Worm (Caenorhabditis elegans): ENCODE measurements around the gene str-188.

The str-188 gene

ce11 chrV:9685559-9685958 lies 30.9 kb upstream of the str-188 start, which contains the start of gene ZK287.4:
ZK287.4 (minus strand) TSS chrV:9685659.
- TF ChIP-seq hmg-4 (GFP tag; optimal IDR thresholded peaks at IDR 0.05): no peak
- no peak for TF ChIP-seq ceh-36 (tag; optimal IDR thresholded peaks at IDR 0.05)
- TF ChIP-seq ets-7 (tag; optimal IDR thresholded peaks at IDR 0.05): no peak
- TF ChIP-seq tbx-11 (GFP tag; IDR thresholded peaks at IDR 0.05): no peak
- TF ChIP-seq tra-4 (tag; optimal IDR thresholded peaks at IDR 0.05): no peak
- no peak for TF ChIP-seq tbx-37 (GFP tag; conservative IDR thresholded peaks at IDR 0.05)
- no peak for TF ChIP-seq ceh-13 (GFP tag; optimal IDR thresholded peaks at IDR 0.05)
- TF ChIP-seq F13C5.2 (tag; optimal IDR thresholded peaks at IDR 0.05): no peak
- TF ChIP-seq hnd-1 (tag; optimal IDR thresholded peaks at IDR 0.05): no peak
- no peak for TF ChIP-seq B0310.2 (tag; optimal IDR thresholded peaks at IDR 0.05)
- TF ChIP-seq ama-1 (optimal IDR thresholded peaks at IDR 0.05): no peak
- TF ChIP-seq hmbx-1 (tag; optimal IDR thresholded peaks at IDR 0.05): no peak
- TF ChIP-seq scrt-1 (GFP tag; IDR thresholded peaks at IDR 0.05): no peak
- no peak for TF ChIP-seq aly-1 (tag; optimal IDR thresholded peaks at IDR 0.05)
- TF ChIP-seq sea-1 (GFP tag; conservative IDR thresholded peaks at IDR 0.05): no peak
- TF ChIP-seq pes-1 (GFP tag; IDR thresholded peaks at IDR 0.05): no peak

- no peak for TF ChIP-seq tra-4 (tag; optimal IDR thresholded peaks at IDR 0.05)
- TF ChIP-seq B0310.2 (tag; optimal IDR thresholded peaks at IDR 0.05): no peak
- no peak for TF ChIP-seq flt-1 (GFP tag; IDR thresholded peaks at IDR 0.05)
- no peak for TF ChIP-seq tbx-37 (GFP tag; conservative IDR thresholded peaks at IDR 0.05)
- TF ChIP-seq hmbx-1 (tag; optimal IDR thresholded peaks at IDR 0.05): no peak
- TF ChIP-seq hmg-4 (GFP tag; optimal IDR thresholded peaks at IDR 0.05): no peak
- TF ChIP-seq pes-1 (GFP tag; IDR thresholded peaks at IDR 0.05): no peak
- no peak for TF ChIP-seq ceh-13 (GFP tag; optimal IDR thresholded peaks at IDR 0.05)
- no peak for TF ChIP-seq aly-1 (tag; optimal IDR thresholded peaks at IDR 0.05)
These were observed 27.1 kb upstream of the str-188 start for ce11 chrV:9689364-9689763.

ce11 chrV:9690099-9690572 lies 26.4 kb upstream of the str-188 start, which contains the start of gene rbx-1:
rbx-1 (minus strand) TSS chrV:9690522.
- no peak for TF ChIP-seq sea-1 (GFP tag; conservative IDR thresholded peaks at IDR 0.05)
- TF ChIP-seq tbx-11 (GFP tag; IDR thresholded peaks at IDR 0.05): no peak
- TF ChIP-seq tbx-37 (GFP tag; conservative IDR thresholded peaks at IDR 0.05): no peak
- no peak for TF ChIP-seq hnd-1 (tag; optimal IDR thresholded peaks at IDR 0.05)
- no peak for TF ChIP-seq ceh-13 (GFP tag; optimal IDR thresholded peaks at IDR 0.05)
- no peak for TF ChIP-seq hmg-4 (GFP tag; optimal IDR thresholded peaks at IDR 0.05)
- TF ChIP-seq F13C5.2 (tag; optimal IDR thresholded peaks at IDR 0.05): no peak
- TF ChIP-seq pes-1 (GFP tag; IDR thresholded peaks at IDR 0.05): no peak
- TF ChIP-seq hmbx-1 (tag; optimal IDR thresholded peaks at IDR 0.05): no peak
- no peak for TF ChIP-seq ama-1 (optimal IDR thresholded peaks at IDR 0.05)

ce11 chrV:9690728-9691127 lies 25.8 kb upstream of the str-188 start:
- TF ChIP-seq F13C5.2 (tag; optimal IDR thresholded peaks at IDR 0.05) (peak; percentile 55), tbx-11 (GFP tag; IDR thresholded peaks at IDR 0.05) (no peak)

- TF ChIP-seq tra-4 (tag; optimal IDR thresholded peaks at IDR 0.05) (no peak), F13C5.2 (tag; optimal IDR thresholded peaks at IDR 0.05) (peak; percentile 19), hnd-1 (tag; optimal IDR thresholded peaks at IDR 0.05) (no peak), ceh-36 (tag; optimal IDR thresholded peaks at IDR 0.05) (no peak), hmg-4 (GFP tag; optimal IDR thresholded peaks at IDR 0.05) (peak; percentile 72)
These were observed 24.4 kb upstream of the str-188 start, which contains the start of gene ztf-9 for ce11 chrV:9692109-9692581. ztf-9 (minus strand) TSS chrV:9692159.

- TF ChIP-seq ceh-36 (tag; optimal IDR thresholded peaks at IDR 0.05) (no peak), scrt-1 (GFP tag; IDR thresholded peaks at IDR 0.05) (no peak), ets-7 (tag; optimal IDR thresholded peaks at IDR 0.05) (no peak), tra-4 (tag; optimal IDR thresholded peaks at IDR 0.05) (no peak), pes-1 (GFP tag; IDR thresholded peaks at IDR 0.05) (no peak), ceh-13 (GFP tag; optimal IDR thresholded peaks at IDR 0.05) (no peak), tbx-37 (GFP tag; conservative IDR thresholded peaks at IDR 0.05) (no peak), aly-1 (tag; optimal IDR thresholded peaks at IDR 0.05) (no peak), B0310.2 (tag; optimal IDR thresholded peaks at IDR 0.05) (no peak), hnd-1 (tag; optimal IDR thresholded peaks at IDR 0.05) (no peak), sea-1 (GFP tag; conservative IDR thresholded peaks at IDR 0.05) (no peak), flt-1 (GFP tag; IDR thresholded peaks at IDR 0.05) (no peak), tbx-11 (GFP tag; IDR thresholded peaks at IDR 0.05) (no peak), F13C5.2 (tag; optimal IDR thresholded peaks at IDR 0.05) (no peak), hmbx-1 (tag; optimal IDR thresholded peaks at IDR 0.05) (no peak)
These were observed 23.8 kb upstream of the str-188 start, which contains the start of gene ZK287.7 for ce11 chrV:9692649-9693112. ZK287.7 (plus strand) TSS chrV:9693062.

- no peak for TF ChIP-seq ets-7 (tag; optimal IDR thresholded peaks at IDR 0.05)
- TF ChIP-seq scrt-1 (GFP tag; IDR thresholded peaks at IDR 0.05): no peak
- TF ChIP-seq ama-1 (optimal IDR thresholded peaks at IDR 0.05): no peak
- TF ChIP-seq aly-1 (tag; optimal IDR thresholded peaks at IDR 0.05): no peak
- no peak for TF ChIP-seq B0310.2 (tag; optimal IDR thresholded peaks at IDR 0.05)
These were observed 19.8 kb upstream of the str-188 start, which contains the start of gene her-1 for ce11 chrV:9696715-9697114. her-1 (plus strand) TSS chrV:9697015.

ce11 chrV:9699216-9699615 lies 17.3 kb upstream of the str-188 start:
- TF ChIP-seq sea-1 (GFP tag; conservative IDR thresholded peaks at IDR 0.05) (no peak), pes-1 (GFP tag; IDR thresholded peaks at IDR 0.05) (no peak), F13C5.2 (tag; optimal IDR thresholded peaks at IDR 0.05) (no peak), tbx-11 (GFP tag; IDR thresholded peaks at IDR 0.05) (no peak), hnd-1 (tag; optimal IDR thresholded peaks at IDR 0.05) (no peak), ceh-13 (GFP tag; optimal IDR thresholded peaks at IDR 0.05) (no peak), ets-7 (tag; optimal IDR thresholded peaks at IDR 0.05) (no peak), tbx-37 (GFP tag; conservative IDR thresholded peaks at IDR 0.05) (no peak), B0310.2 (tag; optimal IDR thresholded peaks at IDR 0.05) (no peak), aly-1 (tag; optimal IDR thresholded peaks at IDR 0.05) (no peak), scrt-1 (GFP tag; IDR thresholded peaks at IDR 0.05) (no peak), tra-4 (tag; optimal IDR thresholded peaks at IDR 0.05) (no peak), ama-1 (optimal IDR thresholded peaks at IDR 0.05) (no peak), hmg-4 (GFP tag; optimal IDR thresholded peaks at IDR 0.05) (no peak), flt-1 (GFP tag; IDR thresholded peaks at IDR 0.05) (no peak), hmbx-1 (tag; optimal IDR thresholded peaks at IDR 0.05) (no peak), ceh-36 (tag; optimal IDR thresholded peaks at IDR 0.05) (no peak)

Measured in whole organism, early embryonic.